Fruit fly (Drosophila melanogaster) whole organism, embryonic: ENCODE measurements around the gene Cyp12a5.

ENCODE experiments used
- Antp ChIP-seq: fragments of 200-800 bp; sonication (Bioruptor generic); optimal IDR thresholded peaks from 3 replicates; lab custom pipeline; 2016; ENCODE audit warnings: missing biosample characterization, missing genetic modification characterization
- Awh ChIP-seq: fragments of 200-800 bp; sonication (Bioruptor generic); IDR thresholded peaks from 2 replicates; pipeline ENCODE4, ENCODE4 v1.3.6; 2022; ENCODE audit warnings: missing biosample characterization, missing genetic modification characterization
- CG17385 ChIP-seq: fragments of 200-800 bp; sonication (Bioruptor generic); optimal IDR thresholded peaks from 3 replicates; lab custom pipeline; 2018; ENCODE audit warnings: missing biosample characterization, mild to moderate bottlenecking, missing genetic modification characterization
- CG18262 ChIP-seq: fragments of 200-800 bp; optimal IDR thresholded peaks from 3 replicates; lab custom pipeline; 2019; ENCODE audit warnings: missing biosample characterization, mild to moderate bottlenecking, missing genetic modification characterization, moderate library complexity
- CG2712 ChIP-seq: fragments of 200-800 bp; optimal IDR thresholded peaks from 3 replicates; lab custom pipeline; 2019; ENCODE audit warnings: missing biosample characterization, mild to moderate bottlenecking, missing genetic modification characterization, moderate library complexity
- CG2875 ChIP-seq: fragments of 200-800 bp; sonication (Bioruptor generic); optimal IDR thresholded peaks from 2 replicates; lab custom pipeline; 2017; ENCODE audit warnings: missing biosample characterization, mild to moderate bottlenecking, missing genetic modification characterization, missing genetic modification reagents
- CG31224 ChIP-seq: fragments of 200-800 bp; sonication (Bioruptor generic); IDR thresholded peaks from 2 replicates; pipeline ENCODE4 v1.3.6; 2022; ENCODE audit warnings: missing biosample characterization, missing genetic modification characterization
- CG6272 ChIP-seq: fragments of 200-800 bp; sonication (Bioruptor generic); IDR thresholded peaks from 2 replicates; pipeline ENCODE4 v1.3.6; 2022; ENCODE audit warnings: missing biosample characterization, missing genetic modification characterization
- CG6813 ChIP-seq: fragments of 200-800 bp; sonication (Bioruptor generic); optimal IDR thresholded peaks from 2 replicates; lab custom pipeline; 2017; ENCODE audit warnings: missing biosample characterization, missing genetic modification characterization, mild to moderate bottlenecking, moderate library complexity, missing genetic modification reagents
- CG7839 ChIP-seq: fragments of 200-800 bp; sonication (Bioruptor generic); optimal IDR thresholded peaks from 3 replicates; lab custom pipeline; 2018; ENCODE audit warnings: missing biosample characterization, mild to moderate bottlenecking, missing genetic modification characterization, moderate library complexity
- CHES-1-like ChIP-seq: fragments of 200-800 bp; sonication (Bioruptor generic); optimal IDR thresholded peaks from 2 replicates; lab custom pipeline; 2016; ENCODE audit warnings: missing biosample characterization, missing genetic modification characterization
- CoRest ChIP-seq: fragments of 200-800 bp; sonication (Bioruptor generic); optimal IDR thresholded peaks from 3 replicates; lab custom pipeline; 2018; ENCODE audit warnings: missing biosample characterization, mild to moderate bottlenecking, missing genetic modification characterization, moderate library complexity
- Drgx ChIP-seq: fragments of 200-800 bp; sonication (Bioruptor generic); IDR thresholded peaks from 2 replicates; pipeline ENCODE4 v1.3.6; 2022; ENCODE audit warnings: missing biosample characterization, missing genetic modification characterization
- Ets65A ChIP-seq: fragments of 200-800 bp; sonication (Bioruptor generic); peaks from one replicate; lab custom pipeline; 2016; ENCODE audit warnings: missing biosample characterization, missing genetic modification characterization
- Gug ChIP-seq: fragments of 200-800 bp; sonication (Bioruptor generic); IDR thresholded peaks from 4 replicates; pipeline ENCODE4 v1.3.6; 2022; ENCODE audit warnings: missing biosample characterization, missing genetic modification characterization
- HmgD ChIP-seq: fragments of 200-800 bp; sonication (Bioruptor generic); optimal IDR thresholded peaks from 3 replicates; lab custom pipeline; 2016; ENCODE audit warnings: missing biosample characterization, missing genetic modification characterization
- Kr ChIP-seq: fragments of 200-800 bp; sonication (Bioruptor generic); optimal IDR thresholded peaks from 2 replicates; lab custom pipeline; 2017; ENCODE audit warnings: missing biosample characterization, mild to moderate bottlenecking, missing genetic modification characterization
- Med ChIP-seq: fragments of 200-800 bp; sonication (Bioruptor generic); peaks from one replicate; lab custom pipeline; 2016; ENCODE audit warnings: missing biosample characterization, missing genetic modification characterization, mild to moderate bottlenecking, inconsistent platforms, moderate library complexity
- Meics ChIP-seq: fragments of 200-800 bp; sonication (Bioruptor generic); optimal IDR thresholded peaks from 2 replicates; lab custom pipeline; 2017; ENCODE audit warnings: missing biosample characterization, mild to moderate bottlenecking, missing genetic modification characterization
- Oaz ChIP-seq: fragments of 200-800 bp; sonication (Bioruptor generic); IDR thresholded peaks from 2 replicates; pipeline ENCODE4 v1.3.6; 2022; ENCODE audit warnings: missing biosample characterization, missing genetic modification characterization
- Poxn ChIP-seq: fragments of 200-800 bp; sonication (Bioruptor generic); IDR thresholded peaks from 2 replicates; pipeline ENCODE4 v1.3.6; 2022; ENCODE audit warnings: missing biosample characterization, missing genetic modification characterization
- Ravus ChIP-seq: fragments of 200-800 bp; sonication (Bioruptor generic); IDR thresholded peaks from 2 replicates; pipeline ENCODE4 v1.3.6; 2022; ENCODE audit warnings: missing biosample characterization, missing genetic modification characterization
- Sox100B ChIP-seq: fragments of 200-800 bp; sonication (Bioruptor generic); optimal IDR thresholded peaks from 3 replicates; lab custom pipeline; 2018; ENCODE audit warnings: missing biosample characterization, mild to moderate bottlenecking, missing genetic modification characterization
- Ssrp ChIP-seq: fragments of 200-800 bp; sonication (Bioruptor generic); optimal IDR thresholded peaks from 2 replicates; lab custom pipeline; 2018; ENCODE audit warnings: missing biosample characterization, mild to moderate bottlenecking, missing genetic modification characterization, moderate library complexity
- az2 ChIP-seq: fragments of 200-800 bp; sonication (Bioruptor generic); optimal IDR thresholded peaks from 3 replicates; lab custom pipeline; 2016; ENCODE audit warnings: missing biosample characterization, missing genetic modification characterization
- bsh ChIP-seq, 2 experiments: fragments of 200-800 bp; sonication (Bioruptor generic); optimal IDR thresholded peaks; 2 replicates each; lab custom pipeline; 2017 to 2018; ENCODE audit warnings: mild to moderate bottlenecking in 2 of 2, missing biosample characterization in 2 of 2, missing genetic modification characterization in 2 of 2, moderate library complexity in 1 of 2
- cato ChIP-seq: fragments of 200-800 bp; sonication (Bioruptor generic); optimal IDR thresholded peaks from 2 replicates; lab custom pipeline; 2016; ENCODE audit warnings: missing biosample characterization, missing genetic modification characterization, borderline replicate concordance
- ci ChIP-seq: fragments of 200-800 bp; sonication (Bioruptor generic); IDR thresholded peaks from 3 replicates; pipeline ENCODE4 v1.3.6; 2022; ENCODE audit warnings: missing biosample characterization, missing genetic modification characterization
- dan ChIP-seq: fragments of 200-800 bp; sonication (Bioruptor generic); IDR thresholded peaks from 2 replicates; pipeline ENCODE4 v1.3.6; 2022; ENCODE audit warnings: missing biosample characterization, missing genetic modification characterization
- dmrt99B ChIP-seq: fragments of 200-800 bp; sonication (Bioruptor generic); optimal IDR thresholded peaks from 2 replicates; lab custom pipeline; 2018; ENCODE audit warnings: missing biosample characterization, mild to moderate bottlenecking, missing genetic modification characterization, moderate library complexity
- fd64A ChIP-seq: fragments of 200-800 bp; sonication (Bioruptor generic); optimal IDR thresholded peaks from 3 replicates; lab custom pipeline; 2018; ENCODE audit warnings: missing biosample characterization, mild to moderate bottlenecking, missing genetic modification characterization
- fd96Cb ChIP-seq: fragments of 200-800 bp; sonication (Bioruptor generic); optimal IDR thresholded peaks from 2 replicates; lab custom pipeline; 2018; ENCODE audit warnings: missing biosample characterization, mild to moderate bottlenecking, missing genetic modification characterization, moderate library complexity
- fru ChIP-seq: fragments of >200 bp; optimal IDR thresholded peaks from 2 replicates; lab custom pipeline; 2017
- gem ChIP-seq: fragments of 200-800 bp; sonication (Bioruptor generic); optimal IDR thresholded peaks from 2 replicates; lab custom pipeline; 2019; ENCODE audit warnings: missing biosample characterization, mild to moderate bottlenecking, missing genetic modification characterization, moderate library complexity
- ham ChIP-seq: fragments of 200-800 bp; sonication (Bioruptor generic); IDR thresholded peaks from 2 replicates; pipeline ENCODE4 v1.3.6; 2022; ENCODE audit warnings: missing biosample characterization, missing genetic modification characterization
- hkb ChIP-seq, 2 experiments: fragments of 200-800 bp in 1 of 2; fragments of >200 bp in 1 of 2; sonication (Bioruptor generic) in 1 of 2; IDR thresholded peaks in 1 of 2; optimal IDR thresholded peaks in 1 of 2; 2 replicates each; pipeline versions ENCODE4 v1.3.6 to Lab custom; 2017 to 2022; ENCODE audit warnings: missing biosample characterization in 1 of 2, missing genetic modification characterization in 1 of 2
- lov ChIP-seq, 2 experiments: fragments of 200-800 bp in 1 of 2; fragments of >200 bp in 1 of 2; sonication (Bioruptor generic) in 1 of 2; IDR thresholded peaks in 1 of 2; optimal IDR thresholded peaks in 1 of 2; 2 replicates in 1 of 2; 3 replicates in 1 of 2; pipeline versions ENCODE4 v1.3.6 to Lab custom; 2017 to 2022; ENCODE audit warnings: missing biosample characterization in 1 of 2, missing genetic modification characterization in 1 of 2
- mld ChIP-seq: fragments of 200-800 bp; sonication (Bioruptor generic); IDR thresholded peaks from 3 replicates; pipeline ENCODE4 v1.3.6; 2022; ENCODE audit warnings: missing biosample characterization, missing genetic modification characterization; ENCODE audit not compliant: partially characterized antibody
- nom ChIP-seq: fragments of 200-800 bp; sonication (Bioruptor generic); optimal IDR thresholded peaks from 2 replicates; lab custom pipeline; 2017; ENCODE audit warnings: missing biosample characterization, missing genetic modification characterization, mild to moderate bottlenecking, moderate library complexity, missing genetic modification reagents
- otp ChIP-seq: fragments of 200-800 bp; sonication (Bioruptor generic); IDR thresholded peaks from 3 replicates; pipeline ENCODE4, ENCODE4 v1.3.6; 2022; ENCODE audit warnings: missing biosample characterization, missing genetic modification characterization
- sd ChIP-seq: fragments of 200-800 bp; sonication (Bioruptor generic); optimal IDR thresholded peaks from 3 replicates; lab custom pipeline; 2018; ENCODE audit warnings: missing biosample characterization, mild to moderate bottlenecking, missing genetic modification characterization, moderate library complexity
- sens ChIP-seq: fragments of 200-800 bp; sonication (Bioruptor generic); peaks from one replicate; lab custom pipeline; 2016; ENCODE audit warnings: missing biosample characterization, missing genetic modification characterization
- seq ChIP-seq: fragments of 200-800 bp; sonication (Bioruptor generic); IDR thresholded peaks from 2 replicates; pipeline ENCODE4 v1.3.6; 2022; ENCODE audit warnings: missing biosample characterization, missing genetic modification characterization
- sqz ChIP-seq: fragments of 200-800 bp; sonication (Bioruptor generic); optimal IDR thresholded peaks from 3 replicates; lab custom pipeline; 2018; ENCODE audit warnings: missing biosample characterization, mild to moderate bottlenecking, missing genetic modification characterization
- unpg ChIP-seq: fragments of 200-800 bp; sonication (Bioruptor generic); optimal IDR thresholded peaks from 3 replicates; lab custom pipeline; 2018; ENCODE audit warnings: missing biosample characterization, mild to moderate bottlenecking, missing genetic modification characterization, moderate library complexity
- vvl ChIP-seq: fragments of 200-800 bp; sonication (Bioruptor generic); IDR thresholded peaks from 2 replicates; pipeline ENCODE4 v1.3.6; 2022; ENCODE audit warnings: missing biosample characterization, missing genetic modification characterization

Cyp12a5 gene

dm6 chr3R:19105821-19106220 is 26.6 kb upstream of the Cyp12a5 start (continued):
- TF ChIP-seq unpg (GFP tag; lab: Kevin White, UChicago) (peak; percentile 62), hkb (optimal IDR thresholded peaks at IDR 0.05; lab: Kevin White, UChicago) (no peak), hkb (GFP tag; IDR thresholded peaks at IDR 0.05; lab: Robert Waterston, UW) (0 out of 2 replicates have a peak, but pooled peaks have one; percentile 23), CG18262 (tag; lab: Kevin White, UChicago) (peak; percentile 65), mld (no peak), lov (optimal IDR thresholded peaks at IDR 0.05; lab: Kevin White, UChicago) (no peak), lov (GFP tag; IDR thresholded peaks at IDR 0.05; lab: Robert Waterston, UW) (0 out of 3 replicates have a peak, but pooled peaks have one; percentile 69), Kr (GFP tag; lab: Kevin White, UChicago) (no peak), CoRest (peak; percentile 11), cato (GFP tag; lab: Kevin White, UChicago) (no peak)

dm6 chr3R:19106452-19106851 is 26.0 kb upstream of the Cyp12a5 start:
- TF ChIP-seq sqz (GFP tag; lab: Kevin White, UChicago) (peak; percentile 38), vvl (no peak), Drgx (GFP tag; lab: Robert Waterston, UW) (peak; percentile 11; the same call in 1 of the 2 replicates), nom (GFP tag; lab: Kevin White, UChicago) (peak; percentile 52)

- TF ChIP-seq Awh (GFP tag; lab: Robert Waterston, UW) (0 out of 2 replicates have a peak, but pooled peaks have one; percentile 8), seq (no peak), dmrt99B (peak; percentile 19), bsh (GFP tag; optimal IDR thresholded peaks at IDR 0.05; lab: Kevin White, UChicago) (peak in 1 of 2 experiments; percentile 26), Med (GFP tag; lab: Kevin White, UChicago) (peak; percentile 7), az2 (GFP tag; lab: Kevin White, UChicago) (peak; percentile 1), gem (peak; percentile 26), fru (no peak), unpg (GFP tag; lab: Kevin White, UChicago) (peak; percentile 26), sens (GFP tag; lab: Kevin White, UChicago) (peak; percentile 72), otp (GFP tag; lab: Robert Waterston, UW) (peak; percentile 16; the same call in 1 of the 3 replicates)
Observed at dm6 chr3R:19107058-19107457, 25.4 kb upstream of the Cyp12a5 start.

dm6 chr3R:19108126-19108525 is 24.3 kb upstream of the Cyp12a5 start:
- TF ChIP-seq Gug (GFP tag; lab: Robert Waterston, UW), result no peak
- no peak for TF ChIP-seq CG6813
- no peak for TF ChIP-seq Oaz (GFP tag; lab: Robert Waterston, UW)
- TF ChIP-seq sd (tag; lab: Kevin White, UChicago), result no peak
- peak; percentile 6 for TF ChIP-seq az2 (GFP tag; lab: Kevin White, UChicago)
- TF ChIP-seq CG2712 (tag; lab: Kevin White, UChicago), result peak; percentile 60
- TF ChIP-seq ci (GFP tag; lab: Robert Waterston, UW), result peak; percentile 51; the same call in 1 of the 3 replicates
- no peak for TF ChIP-seq ham (GFP tag; lab: Robert Waterston, UW)
- no peak for TF ChIP-seq CHES-1-like (GFP tag; lab: Kevin White, UChicago)
- TF ChIP-seq HmgD (GFP tag; lab: Kevin White, UChicago), result no peak
- TF ChIP-seq CG7839 (tag; lab: Kevin White, UChicago), result peak; percentile 11
- TF ChIP-seq CG6272, result no peak
- TF ChIP-seq Antp (GFP tag; lab: Kevin White, UChicago), result peak; percentile 5
- peak; percentile 19 for TF ChIP-seq Ets65A
- no peak for TF ChIP-seq Poxn (GFP tag; lab: Robert Waterston, UW)
- no peak for TF ChIP-seq Ravus (GFP tag; lab: Robert Waterston, UW)
- TF ChIP-seq CG17385 (GFP tag; lab: Kevin White, UChicago), result no peak
- peak; percentile 23 for TF ChIP-seq Ssrp (tag; lab: Kevin White, UChicago)
- no peak for TF ChIP-seq Sox100B (GFP tag; lab: Kevin White, UChicago)
- peak; percentile 28 for TF ChIP-seq fd96Cb (tag; lab: Kevin White, UChicago)
- TF ChIP-seq Meics (GFP tag; lab: Kevin White, UChicago), result no peak
- TF ChIP-seq dan (GFP tag; lab: Robert Waterston, UW), result no peak
- no peak for TF ChIP-seq CG31224
- TF ChIP-seq fd64A, result no peak
- peak; percentile 16 for TF ChIP-seq CG2875
